Worm (Caenorhabditis elegans) whole organism, early embryonic: ENCODE results near the gene somi-1.

Experiments used
- F13C5.2 ChIP-seq: sonication (generic microtip); optimal IDR thresholded peaks from 2 replicates; lab custom pipeline; 2017; ENCODE audit warnings: mild to moderate bottlenecking, missing genetic modification characterization, inconsistent platforms, missing compliant biosample characterization
- aly-1 ChIP-seq: sonication (generic microtip); optimal IDR thresholded peaks from 2 replicates; lab custom pipeline; 2016; ENCODE audit warnings: missing genetic modification characterization, missing compliant biosample characterization
- ama-1 ChIP-seq: fragments of 150-350 bp; optimal IDR thresholded peaks from 2 replicates; lab custom pipeline; 2014
- ceh-13 ChIP-seq: fragments of 200-800 bp; sonication (Bioruptor generic); optimal IDR thresholded peaks from 2 replicates; lab custom pipeline; 2018; ENCODE audit warnings: mild to moderate bottlenecking, missing genetic modification characterization, missing compliant biosample characterization
- flt-1 ChIP-seq: fragments of 200-800 bp; sonication (Bioruptor generic); IDR thresholded peaks from 2 replicates; pipeline ENCODE4 v1.3.6; 2022; ENCODE audit warnings: missing genetic modification characterization, missing compliant biosample characterization
- hmbx-1 ChIP-seq: sonication (generic microtip); optimal IDR thresholded peaks from 2 replicates; lab custom pipeline; 2016; ENCODE audit warnings: mild to moderate bottlenecking, missing genetic modification characterization, missing compliant biosample characterization
- pes-1 ChIP-seq: fragments of 200-800 bp; sonication (Bioruptor generic); IDR thresholded peaks from 2 replicates; pipeline ENCODE4 v1.3.6; 2022; ENCODE audit warnings: missing genetic modification reagents, missing genetic modification characterization, missing compliant biosample characterization
- sea-1 ChIP-seq: fragments of 200-800 bp; sonication (Bioruptor generic); conservative IDR thresholded peaks from 2 replicates; pipeline ENCODE4 v1.3.6; 2022; ENCODE audit warnings: missing genetic modification characterization, missing compliant biosample characterization
- tbx-37 ChIP-seq: fragments of 200-800 bp; sonication (Bioruptor generic); conservative IDR thresholded peaks from 2 replicates; pipeline ENCODE4 v1.3.6; 2022; ENCODE audit warnings: missing genetic modification reagents, missing genetic modification characterization, missing compliant biosample characterization

DNA sequence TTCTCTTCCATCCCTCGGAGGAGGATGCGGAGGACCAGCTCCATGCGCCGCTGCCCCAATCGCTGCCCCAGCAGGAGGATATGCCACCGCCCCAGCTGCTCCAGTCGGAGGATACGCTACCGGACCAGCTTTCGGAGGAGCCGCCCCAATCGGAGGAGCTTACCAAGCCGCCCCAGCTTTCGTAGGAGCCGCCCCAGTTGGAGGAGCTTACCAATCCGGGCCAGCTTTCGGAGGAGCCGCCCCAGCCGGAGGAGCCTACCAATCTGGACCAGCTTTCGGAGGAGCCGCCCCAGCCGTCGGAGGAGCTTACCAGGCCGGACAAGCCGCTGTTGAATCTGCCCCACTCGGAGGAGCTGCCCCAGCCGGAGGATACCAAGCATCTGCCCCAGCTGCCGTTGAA is 24.3 kb upstream of the somi-1 start:
- TF ChIP-seq tbx-37 (GFP tag; lab: Robert Waterston, UW): no peak
- no peak for TF ChIP-seq F13C5.2
- TF ChIP-seq ceh-13: no peak
- no peak for TF ChIP-seq ama-1 (lab: Kevin White, UChicago)
- TF ChIP-seq pes-1 (GFP tag; lab: Robert Waterston, UW): no peak
- no peak for TF ChIP-seq hmbx-1 (tag; lab: Kevin White, UChicago)
- TF ChIP-seq flt-1: no peak
- no peak for TF ChIP-seq sea-1 (GFP tag; lab: Robert Waterston, UW)
- TF ChIP-seq aly-1 (tag; lab: Kevin White, UChicago): peak; percentile 18
